Fruit fly (Drosophila melanogaster) Kc167 (cell line): ENCODE data around the gene kkv.

ENCODE experiments used
- Myc ChIP-seq: fragments of >200 bp; optimal IDR thresholded peaks from 2 replicates; lab custom pipeline; 2017; ENCODE audit warnings: missing external identifiers
- Sin3A ChIP-seq: fragments of >200 bp; optimal IDR thresholded peaks from 2 replicates; lab custom pipeline; 2018; ENCODE audit warnings: missing external identifiers
- h ChIP-seq: fragments of >200 bp; optimal IDR thresholded peaks from 3 replicates; lab custom pipeline; 2018; ENCODE audit warnings: missing external identifiers
- insv ChIP-seq: fragments of >200 bp; optimal IDR thresholded peaks from 3 replicates; lab custom pipeline; 2018; ENCODE audit warnings: missing external identifiers
- psq ChIP-seq: fragments of >200 bp; optimal IDR thresholded peaks from 2 replicates; lab custom pipeline; 2017; ENCODE audit warnings: missing external identifiers
- ttk ChIP-seq: sonication (Bioruptor generic); optimal IDR thresholded peaks from 2 replicates; lab custom pipeline; 2017; ENCODE audit warnings: missing external identifiers

The kkv gene

DNA sequence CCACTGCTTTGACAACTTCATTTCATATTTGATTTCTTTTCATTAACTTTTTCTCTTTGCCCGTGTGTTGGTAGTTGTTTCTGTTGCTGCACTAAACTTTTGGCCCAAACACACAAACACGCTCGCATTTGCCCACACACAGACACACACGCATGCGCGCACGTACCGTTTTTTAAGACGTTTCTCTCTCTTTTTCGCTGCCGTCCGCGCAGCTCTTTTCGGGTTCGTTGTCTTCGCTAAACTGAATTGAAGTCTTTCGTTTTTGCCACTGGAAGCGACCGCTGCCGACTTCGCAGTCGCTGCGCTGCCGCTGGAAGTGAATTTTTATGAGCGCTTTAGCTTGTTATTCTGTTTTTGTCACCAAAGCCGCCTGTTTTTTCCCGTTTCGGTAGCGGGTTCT lies at the start of gene kkv:
TSS of gene kkv (minus strand) at position 246 of the 400 bp plus-strand sequence.
- no peak for TF ChIP-seq insv (lab: Kevin White, UChicago)
- no peak for TF ChIP-seq h (lab: Kevin White, UChicago)
- no peak for TF ChIP-seq Sin3A
- TF ChIP-seq ttk (lab: Kevin White, UChicago): no peak
- TF ChIP-seq Myc (lab: Kevin White, UChicago): no peak
- TF ChIP-seq psq (lab: Kevin White, UChicago): no peak

DNA sequence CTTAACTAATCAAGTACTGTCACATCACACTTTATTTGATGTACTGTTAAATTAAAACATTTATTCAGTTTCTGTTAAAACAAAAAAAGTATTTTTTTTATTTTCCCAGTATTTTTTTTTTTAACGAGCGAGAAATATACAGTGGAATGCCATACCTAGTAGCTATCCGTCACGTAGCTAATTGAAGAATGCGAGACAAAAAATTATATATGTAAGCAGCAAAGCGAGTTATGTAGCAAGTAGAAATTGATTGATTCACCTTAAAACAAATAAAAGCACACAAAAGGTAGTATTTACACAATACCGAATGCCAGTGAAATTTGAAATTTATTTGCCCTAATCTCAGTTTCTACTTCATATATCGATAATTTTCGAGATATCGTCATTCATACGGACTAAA lies 46.1 kb upstream of the kkv start:
- TF ChIP-seq ttk (lab: Kevin White, UChicago) (no peak), insv (lab: Kevin White, UChicago) (no peak), psq (lab: Kevin White, UChicago) (no peak), h (lab: Kevin White, UChicago) (no peak), Sin3A (no peak), Myc (lab: Kevin White, UChicago) (no peak)

DNA sequence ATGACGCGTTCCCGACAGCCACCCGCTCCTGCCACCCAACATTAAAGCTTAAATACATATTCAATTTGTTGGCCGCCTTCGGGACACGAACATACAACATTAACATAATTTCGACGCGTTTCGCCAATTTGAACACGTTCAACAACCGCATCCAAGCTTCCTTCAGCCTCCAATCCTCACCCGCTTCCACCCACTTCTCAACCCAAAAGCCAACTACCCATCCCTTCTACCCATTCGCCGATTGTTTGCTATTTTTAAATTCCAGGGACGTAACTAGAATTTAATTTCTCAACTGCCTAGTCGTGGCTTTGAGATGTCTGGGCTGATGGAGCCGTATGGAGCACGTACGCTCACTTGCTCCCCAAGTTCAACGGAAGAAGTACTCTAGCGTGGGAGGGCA lies 37.1 kb upstream of the kkv start:
- TF ChIP-seq ttk (lab: Kevin White, UChicago) (no peak), insv (lab: Kevin White, UChicago) (no peak), psq (lab: Kevin White, UChicago) (no peak), Sin3A (no peak), Myc (lab: Kevin White, UChicago) (no peak), h (lab: Kevin White, UChicago) (no peak)

DNA sequence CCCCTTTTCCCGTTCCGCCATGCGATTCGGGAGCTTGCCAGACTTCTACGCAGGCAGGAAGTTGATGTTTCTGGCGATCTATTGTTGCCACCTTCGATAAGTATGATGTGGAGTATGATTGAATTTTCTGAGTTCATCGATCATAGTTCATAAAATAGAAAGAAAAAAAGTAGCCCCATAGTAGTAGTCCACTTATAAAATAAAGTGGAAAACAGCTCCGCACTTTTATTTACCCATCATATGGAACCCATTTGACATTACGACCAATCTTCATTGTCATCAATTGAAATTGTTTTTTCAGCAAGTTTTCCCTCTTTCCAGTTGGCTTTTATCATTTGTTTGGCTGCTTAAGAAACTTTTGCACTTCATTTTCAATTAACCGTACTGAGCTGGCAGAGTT lies 34.5 kb upstream of the kkv start, which contains the start of gene CG12147:
TSS of gene CG12147 (minus strand) at position 101 of the 400 bp plus-strand sequence.
- TF ChIP-seq h (lab: Kevin White, UChicago) (no peak), Myc (lab: Kevin White, UChicago) (no peak), ttk (lab: Kevin White, UChicago) (no peak), Sin3A (no peak), insv (lab: Kevin White, UChicago) (no peak), psq (lab: Kevin White, UChicago) (no peak)

DNA sequence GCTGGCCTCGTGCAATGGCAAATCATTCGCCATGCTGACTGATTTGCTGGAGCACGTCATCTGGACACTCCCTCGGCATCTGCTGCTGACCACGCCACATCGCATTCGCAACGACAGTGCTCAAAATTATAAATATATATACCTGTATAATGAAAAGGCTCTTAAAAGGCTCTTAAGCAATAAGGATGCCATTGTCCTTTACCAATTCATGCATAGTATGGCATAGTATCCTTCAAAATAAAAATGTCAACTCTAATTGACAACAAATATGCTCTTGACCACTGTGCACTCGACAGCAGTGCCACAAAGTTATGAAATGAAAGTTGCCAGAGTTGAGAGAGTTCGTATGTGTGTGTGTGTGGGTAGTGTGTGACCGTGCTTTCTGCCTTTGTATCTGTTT lies 29.5 kb upstream of the kkv start:
- TF ChIP-seq psq (lab: Kevin White, UChicago) (no peak), h (lab: Kevin White, UChicago) (no peak), ttk (lab: Kevin White, UChicago) (no peak), Sin3A (no peak), insv (lab: Kevin White, UChicago) (no peak), Myc (lab: Kevin White, UChicago) (no peak)

DNA sequence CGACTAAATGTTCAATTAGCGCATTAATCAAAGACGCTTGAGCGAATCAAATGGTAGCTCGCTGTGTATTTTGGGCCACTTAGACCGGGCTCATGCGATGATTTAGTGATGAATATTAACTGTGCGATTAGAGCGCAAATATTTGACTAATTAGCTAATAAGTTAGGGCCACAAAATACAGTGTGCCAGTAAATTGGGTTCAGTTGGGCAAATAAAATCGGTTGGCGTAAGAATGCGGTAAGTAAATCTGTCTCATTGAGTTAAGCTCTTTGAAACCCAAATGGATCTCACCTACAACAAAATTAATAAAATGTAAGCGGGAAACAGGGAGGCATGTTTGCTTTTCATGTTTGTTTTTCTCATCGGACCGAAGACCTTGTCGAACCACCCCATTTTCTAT lies 27.8 kb upstream of the kkv start:
- TF ChIP-seq ttk (lab: Kevin White, UChicago) (no peak), h (lab: Kevin White, UChicago) (no peak), insv (lab: Kevin White, UChicago) (no peak), psq (lab: Kevin White, UChicago) (no peak), Myc (lab: Kevin White, UChicago) (no peak), Sin3A (no peak)

DNA sequence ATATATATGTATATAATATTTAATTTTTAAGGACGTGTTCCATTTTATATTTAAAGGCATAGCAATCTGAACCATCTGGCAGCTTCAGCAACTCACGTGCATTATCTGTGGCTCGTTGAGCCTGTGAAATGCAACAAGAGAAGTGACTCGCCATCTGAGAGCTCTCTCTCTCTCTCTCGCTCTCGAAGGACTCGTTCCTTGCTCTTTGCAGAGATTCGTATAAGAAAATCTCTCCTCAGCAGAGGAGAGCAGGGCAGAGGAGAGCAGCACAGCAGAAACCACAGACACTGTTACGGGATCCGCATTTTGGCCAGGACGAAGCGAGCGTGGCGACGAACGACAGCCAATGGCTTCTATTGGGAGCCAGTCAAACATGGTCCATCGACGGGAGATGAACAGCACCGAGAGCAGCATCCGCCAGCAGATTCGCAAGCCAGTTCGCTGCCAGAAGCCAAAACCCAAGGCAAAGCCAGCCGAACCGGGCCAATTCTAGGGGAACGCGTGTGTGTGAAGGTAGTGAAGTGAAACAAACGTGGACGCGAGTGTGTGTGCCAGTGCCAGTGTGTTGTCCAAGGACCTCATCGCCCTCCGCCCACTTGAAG lies 21.6 kb upstream of the kkv start, which contains the start of gene CG14669:
TSS of gene CG14669 (plus strand) at position 381 of the 602 bp plus-strand sequence.
- TF ChIP-seq insv (lab: Kevin White, UChicago) (no peak), Myc (lab: Kevin White, UChicago) (no peak), psq (lab: Kevin White, UChicago) (no peak), Sin3A (no peak), h (lab: Kevin White, UChicago) (no peak), ttk (lab: Kevin White, UChicago) (no peak)

DNA sequence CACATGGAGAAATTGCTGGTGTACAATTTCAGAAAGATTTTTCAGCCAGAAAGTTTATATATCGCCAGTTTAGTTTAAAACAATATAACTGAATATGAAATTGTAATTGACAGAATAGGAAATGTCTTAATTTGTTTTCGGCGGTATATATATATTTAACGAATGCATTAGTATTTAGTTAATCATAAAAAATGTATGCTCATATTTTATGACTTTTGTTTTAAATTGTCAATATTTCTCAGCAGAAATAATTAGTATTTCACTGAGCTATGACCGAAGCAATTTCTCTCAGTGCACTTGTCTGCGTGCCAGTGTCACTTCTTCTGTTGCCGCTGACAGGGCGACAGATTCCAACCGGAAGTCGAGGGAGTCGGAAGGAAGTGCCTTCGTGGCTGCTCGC lies 20.3 kb upstream of the kkv start:
- TF ChIP-seq Myc (lab: Kevin White, UChicago) (no peak), ttk (lab: Kevin White, UChicago) (no peak), psq (lab: Kevin White, UChicago) (no peak), Sin3A (no peak), insv (lab: Kevin White, UChicago) (no peak), h (lab: Kevin White, UChicago) (no peak)

DNA sequence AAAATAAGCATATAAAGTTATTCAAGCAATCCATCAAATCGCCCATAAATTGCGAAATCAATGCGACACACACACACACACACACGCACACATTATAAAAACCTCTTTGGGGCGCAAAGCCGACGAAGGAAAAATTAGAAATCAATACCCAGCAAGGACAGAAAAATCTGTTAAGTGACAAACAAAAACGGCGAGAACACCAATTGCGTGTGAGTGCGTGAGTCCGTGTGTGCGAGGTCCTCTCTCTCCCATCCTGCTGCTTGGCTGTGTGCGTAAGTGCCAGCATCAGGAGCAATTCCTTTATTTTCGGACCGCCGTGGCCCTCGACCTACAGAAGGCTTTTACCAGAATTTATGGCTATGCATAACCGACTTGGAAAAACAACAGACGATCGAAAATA lies 19.6 kb upstream of the kkv start, which contains the start of gene Orco:
TSS of gene Orco (minus strand) at position 101 of the 400 bp plus-strand sequence.
- TF ChIP-seq ttk (lab: Kevin White, UChicago) (no peak), Sin3A (no peak)

DNA sequence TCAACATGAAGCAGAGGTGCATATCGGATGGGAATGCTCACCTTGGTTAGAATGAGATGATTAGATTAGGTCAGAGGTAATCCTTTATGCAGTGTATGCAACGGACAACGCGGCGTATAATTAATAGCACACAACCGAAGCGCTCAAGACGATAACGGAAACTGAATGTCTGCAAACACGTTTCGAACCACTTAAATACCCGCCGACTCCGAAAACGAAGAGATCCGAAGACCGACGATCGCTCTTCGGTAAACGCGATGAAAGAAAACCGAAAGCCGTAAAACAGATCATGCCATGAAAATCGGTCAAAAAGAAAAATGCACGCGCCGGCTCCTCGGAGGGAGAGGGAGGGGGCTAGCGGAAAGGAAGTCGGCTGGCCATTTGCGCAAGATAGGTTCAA lies 11.3 kb upstream of the kkv start, which contains the start of gene CG2663:
TSS of gene CG2663 (minus strand) at position 173 of the 400 bp plus-strand sequence.
- TF ChIP-seq h (lab: Kevin White, UChicago) (no peak), psq (lab: Kevin White, UChicago) (no peak), Myc (lab: Kevin White, UChicago) (no peak), ttk (lab: Kevin White, UChicago) (no peak), Sin3A (no peak), insv (lab: Kevin White, UChicago) (no peak)

DNA sequence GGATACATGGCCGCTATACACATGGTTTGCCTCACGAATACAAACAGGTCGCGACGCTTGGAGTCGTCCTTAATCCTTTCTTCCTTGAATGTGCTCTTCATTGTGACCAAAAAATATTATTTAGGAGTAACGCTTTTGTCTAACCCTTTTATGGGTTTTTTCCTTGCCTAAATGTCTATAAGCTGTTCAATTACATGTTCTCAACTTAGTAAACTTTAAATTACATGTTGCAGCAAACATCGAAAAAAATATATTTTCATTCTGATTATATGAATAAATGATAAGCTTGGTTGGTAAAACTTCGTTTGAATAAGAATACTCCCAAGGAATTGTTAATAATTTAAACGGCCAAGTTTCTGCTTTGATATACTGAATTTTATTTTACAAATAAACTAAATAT lies 6.4 kb upstream of the kkv start, which contains the start of gene Or83a:
TSS of gene Or83a (minus strand) at position 101 of the 400 bp plus-strand sequence.
- TF ChIP-seq ttk (lab: Kevin White, UChicago) (no peak), insv (lab: Kevin White, UChicago) (no peak), psq (lab: Kevin White, UChicago) (no peak), Myc (lab: Kevin White, UChicago) (no peak), h (lab: Kevin White, UChicago) (no peak), Sin3A (no peak)

DNA sequence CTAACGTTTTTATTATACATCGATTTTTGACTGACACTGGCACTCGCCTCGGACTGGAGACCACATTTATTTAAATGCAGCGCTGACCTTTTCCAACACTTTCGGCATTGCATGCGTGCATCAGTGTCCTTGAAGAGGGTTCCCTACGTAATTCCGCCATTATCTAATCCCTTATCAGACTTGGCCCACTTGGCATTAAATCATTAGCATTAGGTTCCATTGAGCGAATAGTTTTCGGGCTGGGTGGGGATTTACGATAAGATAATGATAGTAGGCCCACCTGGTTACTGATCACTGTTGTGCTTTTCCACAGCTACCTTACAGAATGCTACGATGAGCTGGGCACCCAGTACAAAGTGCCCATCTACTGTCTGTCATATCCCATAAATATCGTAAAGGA lies 2.5 kb upstream of the kkv start:
- TF ChIP-seq Sin3A (no peak), ttk (lab: Kevin White, UChicago) (no peak), h (lab: Kevin White, UChicago) (no peak), Myc (lab: Kevin White, UChicago) (no peak), insv (lab: Kevin White, UChicago) (no peak), psq (lab: Kevin White, UChicago) (no peak)
